Worm (Caenorhabditis elegans) whole organism, mixed stage, embryonic: ENCODE results near the gene T28F3.11.
A peak's percentile ranks its signal among the peaks of the same experiment; 100 is the strongest.

Source experiments
- M03D4.4 ChIP-seq: sonication (generic microtip); optimal IDR thresholded peaks from 2 replicates; lab custom pipeline; 2017; ENCODE audit warnings: mild to moderate bottlenecking, missing genetic modification characterization, missing compliant biosample characterization
- bed-3 ChIP-seq: fragments of 200-800 bp; sonication (Bioruptor generic); optimal IDR thresholded peaks from 3 replicates; lab custom pipeline; 2018; ENCODE audit warnings: mild to moderate bottlenecking, missing genetic modification characterization, moderate library complexity, missing compliant biosample characterization
- blmp-1 ChIP-seq: fragments of 150-350 bp; optimal IDR thresholded peaks from 2 replicates; lab custom pipeline; 2014; ENCODE audit warnings: missing biosample characterization, missing genetic modification characterization
- ceh-39 ChIP-seq: fragments of 150-350 bp; optimal IDR thresholded peaks from 2 replicates; lab custom pipeline; 2014; ENCODE audit warnings: missing biosample characterization, missing genetic modification characterization
- ceh-43 ChIP-seq: fragments of 200-800 bp; sonication (Bioruptor generic); optimal IDR thresholded peaks from 2 replicates; lab custom pipeline; 2018; ENCODE audit warnings: mild to moderate bottlenecking, missing genetic modification characterization, moderate library complexity, missing compliant biosample characterization
- ceh-83 ChIP-seq: fragments of 200-800 bp; sonication (Bioruptor generic); optimal IDR thresholded peaks from 2 replicates; lab custom pipeline; 2018; ENCODE audit warnings: mild to moderate bottlenecking, missing genetic modification characterization, missing compliant biosample characterization
- ces-1 ChIP-seq: fragments of 150-350 bp; optimal IDR thresholded peaks from 2 replicates; lab custom pipeline; 2014; ENCODE audit warnings: missing biosample characterization, missing genetic modification reagents, missing genetic modification characterization
- cnd-1 ChIP-seq: fragments of 200-800 bp; sonication (Bioruptor generic); optimal IDR thresholded peaks from 2 replicates; lab custom pipeline; 2018; ENCODE audit warnings: mild to moderate bottlenecking, missing genetic modification characterization, missing compliant biosample characterization
- drap-1 ChIP-seq: fragments of 200-800 bp; sonication (Bioruptor generic); optimal IDR thresholded peaks from 3 replicates; lab custom pipeline; 2018; ENCODE audit warnings: mild to moderate bottlenecking, missing genetic modification characterization, missing compliant biosample characterization
- elt-1 ChIP-seq: sonication (generic microtip); optimal IDR thresholded peaks from 2 replicates; lab custom pipeline; 2017; ENCODE audit warnings: missing genetic modification characterization, mild to moderate bottlenecking, missing compliant biosample characterization, antibody characterized with exemption, moderate library complexity, borderline replicate concordance; ENCODE audit not compliant: insufficient read depth
- elt-3 ChIP-seq: fragments of 150-350 bp; optimal IDR thresholded peaks from 2 replicates; lab custom pipeline; 2014; ENCODE audit warnings: missing biosample characterization, missing genetic modification characterization
- flh-1 ChIP-seq: fragments of 200-800 bp; sonication (Bioruptor generic); optimal IDR thresholded peaks from 2 replicates; lab custom pipeline; 2018; ENCODE audit warnings: mild to moderate bottlenecking, missing genetic modification characterization, moderate library complexity, missing compliant biosample characterization
- ham-2 ChIP-seq: fragments of 200-800 bp; sonication (Bioruptor generic); optimal IDR thresholded peaks from 2 replicates; lab custom pipeline; 2018; ENCODE audit warnings: mild to moderate bottlenecking, missing genetic modification characterization, missing compliant biosample characterization
- hlh-1 ChIP-seq: fragments of 150-350 bp; optimal IDR thresholded peaks from 2 replicates; lab custom pipeline; 2014; ENCODE audit warnings: missing biosample characterization, missing genetic modification reagents, missing genetic modification characterization
- lin-13 ChIP-seq: fragments of 150-350 bp; optimal IDR thresholded peaks from 2 replicates; lab custom pipeline; 2014; ENCODE audit warnings: missing biosample characterization, missing genetic modification characterization
- lin-32 ChIP-seq: fragments of 200-800 bp; sonication (Bioruptor generic); optimal IDR thresholded peaks from 2 replicates; lab custom pipeline; 2018; ENCODE audit warnings: mild to moderate bottlenecking, missing genetic modification characterization, missing compliant biosample characterization
- lsy-2 ChIP-seq: fragments of 150-350 bp; optimal IDR thresholded peaks from 2 replicates; lab custom pipeline; 2014; ENCODE audit warnings: missing biosample characterization, missing genetic modification characterization
- mab-5 ChIP-seq: fragments of 150-350 bp; optimal IDR thresholded peaks from 2 replicates; lab custom pipeline; 2014; ENCODE audit warnings: missing biosample characterization, missing genetic modification characterization
- mep-1 ChIP-seq: fragments of 150-350 bp; optimal IDR thresholded peaks from 2 replicates; lab custom pipeline; 2017; ENCODE audit warnings: missing biosample characterization, missing genetic modification reagents, missing genetic modification characterization, inconsistent platforms
- mls-2 ChIP-seq: sonication (generic microtip); optimal IDR thresholded peaks from 2 replicates; lab custom pipeline; 2016; ENCODE audit warnings: mild to moderate bottlenecking, missing genetic modification characterization, moderate library complexity, missing compliant biosample characterization
- nhr-12 ChIP-seq: fragments of 150-350 bp; optimal IDR thresholded peaks from 2 replicates; lab custom pipeline; 2014; ENCODE audit warnings: missing biosample characterization, missing genetic modification characterization
- nhr-2 ChIP-seq: fragments of 150-350 bp; optimal IDR thresholded peaks from 2 replicates; lab custom pipeline; 2014; ENCODE audit warnings: missing biosample characterization, missing genetic modification characterization
- nhr-237 ChIP-seq: fragments of 150-350 bp; optimal IDR thresholded peaks from 2 replicates; lab custom pipeline; 2014; ENCODE audit warnings: missing biosample characterization, missing genetic modification characterization
- nhr-28 ChIP-seq: fragments of 150-350 bp; optimal IDR thresholded peaks from 2 replicates; lab custom pipeline; 2014; ENCODE audit warnings: missing biosample characterization, missing genetic modification characterization
- nhr-76 ChIP-seq: sonication (generic microtip); optimal IDR thresholded peaks from 2 replicates; lab custom pipeline; 2017; ENCODE audit warnings: missing biosample characterization, missing genetic modification characterization
- pha-4 ChIP-seq: fragments of 150-350 bp; optimal IDR thresholded peaks from 2 replicates; lab custom pipeline; 2018; ENCODE audit warnings: missing biosample characterization, missing genetic modification reagents, missing genetic modification characterization
- sem-2 ChIP-seq: fragments of 200-800 bp; sonication (Bioruptor generic); optimal IDR thresholded peaks from 2 replicates; lab custom pipeline; 2018; ENCODE audit warnings: mild to moderate bottlenecking, missing genetic modification characterization, missing compliant biosample characterization
- snpc-4 ChIP-seq: fragments of 150-350 bp; optimal IDR thresholded peaks from 2 replicates; lab custom pipeline; 2014; ENCODE audit warnings: missing biosample characterization, missing genetic modification characterization
- sptf-1 ChIP-seq: sonication (generic microtip); optimal IDR thresholded peaks from 2 replicates; lab custom pipeline; 2017; ENCODE audit warnings: mild to moderate bottlenecking, missing genetic modification characterization, moderate library complexity, missing compliant biosample characterization
- tbx-8 ChIP-seq: fragments of 200-800 bp; sonication (Bioruptor generic); optimal IDR thresholded peaks from 2 replicates; lab custom pipeline; 2018; ENCODE audit warnings: mild to moderate bottlenecking, missing genetic modification characterization, moderate library complexity, missing compliant biosample characterization
- unc-120 ChIP-seq: sonication (generic microtip); optimal IDR thresholded peaks from 2 replicates; lab custom pipeline; 2017; ENCODE audit warnings: missing genetic modification characterization, missing compliant biosample characterization; ENCODE audit not compliant: poor library complexity, severe bottlenecking
- unc-39 ChIP-seq: fragments of 150-350 bp; optimal IDR thresholded peaks from 2 replicates; lab custom pipeline; 2014; ENCODE audit warnings: missing biosample characterization, missing genetic modification characterization
- unc-62 ChIP-seq: fragments of 150-350 bp; optimal IDR thresholded peaks from 2 replicates; lab custom pipeline; 2014; ENCODE audit warnings: missing biosample characterization, missing genetic modification reagents, missing genetic modification characterization
- zip-8 ChIP-seq: fragments of 150-350 bp; optimal IDR thresholded peaks from 2 replicates; lab custom pipeline; 2014; ENCODE audit warnings: missing biosample characterization, missing genetic modification characterization
- ztf-11 ChIP-seq: fragments of 150-350 bp; optimal IDR thresholded peaks from 2 replicates; lab custom pipeline; 2014; ENCODE audit warnings: missing biosample characterization, missing genetic modification characterization

Gene T28F3.11

DNA sequence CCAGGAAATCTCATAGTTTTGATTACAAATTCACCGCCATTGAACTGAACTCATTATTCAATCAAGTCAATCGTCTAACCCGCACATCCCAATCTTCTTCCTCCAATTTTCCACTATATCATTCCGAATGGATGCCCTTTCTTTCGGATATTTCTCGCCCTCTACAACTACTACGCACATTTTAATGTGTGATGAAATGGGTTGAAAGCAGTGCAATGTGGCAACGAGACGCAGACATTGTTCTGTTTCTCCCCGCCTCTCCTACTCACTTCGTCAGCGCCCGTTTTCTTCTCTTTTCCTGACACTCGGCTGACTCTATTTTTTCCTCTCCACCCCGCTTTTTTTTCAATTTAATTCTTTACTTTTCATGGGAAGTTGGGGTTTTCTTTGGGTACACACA, 22.9 kb downstream of the T28F3.11 start:
- TF ChIP-seq ceh-39 (tag; lab: Kevin White, UChicago) (no peak), ztf-11 (no peak), unc-39 (tag; lab: Kevin White, UChicago) (no peak), M03D4.4 (tag; lab: Kevin White, UChicago) (no peak), nhr-2 (tag; lab: Kevin White, UChicago) (no peak), hlh-1 (tag; lab: Kevin White, UChicago) (peak; percentile 51), ces-1 (GFP tag; lab: Kevin White, UChicago) (peak; percentile 93), nhr-76 (tag; lab: Kevin White, UChicago) (no peak), ham-2 (GFP tag; lab: Kevin White, UChicago) (no peak), elt-1 (tag; lab: Kevin White, UChicago) (no peak), sem-2 (no peak), cnd-1 (tag; lab: Kevin White, UChicago) (peak; percentile 5), nhr-12 (tag; lab: Kevin White, UChicago) (no peak), mls-2 (tag; lab: Kevin White, UChicago) (peak; percentile 13), sptf-1 (tag; lab: Kevin White, UChicago) (no peak), drap-1 (GFP tag; lab: Kevin White, UChicago) (no peak), snpc-4 (tag; lab: Kevin White, UChicago) (no peak), lin-32 (GFP tag; lab: Kevin White, UChicago) (no peak), nhr-237 (tag; lab: Kevin White, UChicago) (peak; percentile 3), nhr-28 (tag; lab: Kevin White, UChicago) (no peak), mep-1 (tag; lab: Kevin White, UChicago) (no peak), ceh-83 (GFP tag; lab: Kevin White, UChicago) (no peak), mab-5 (tag; lab: Kevin White, UChicago) (peak; percentile 48), zip-8 (tag; lab: Kevin White, UChicago) (no peak), blmp-1 (tag; lab: Kevin White, UChicago) (peak; percentile 8), tbx-8 (no peak), lsy-2 (tag; lab: Kevin White, UChicago) (peak; percentile 14), pha-4 (no peak), elt-3 (tag; lab: Kevin White, UChicago) (no peak), flh-1 (GFP tag; lab: Kevin White, UChicago) (no peak), bed-3 (no peak), unc-120 (peak; percentile 57), lin-13 (no peak), ceh-43 (GFP tag; lab: Kevin White, UChicago) (no peak), unc-62 (peak; percentile 78)
- TF ChIP-seq, all 35 proteins: peak for 10

DNA sequence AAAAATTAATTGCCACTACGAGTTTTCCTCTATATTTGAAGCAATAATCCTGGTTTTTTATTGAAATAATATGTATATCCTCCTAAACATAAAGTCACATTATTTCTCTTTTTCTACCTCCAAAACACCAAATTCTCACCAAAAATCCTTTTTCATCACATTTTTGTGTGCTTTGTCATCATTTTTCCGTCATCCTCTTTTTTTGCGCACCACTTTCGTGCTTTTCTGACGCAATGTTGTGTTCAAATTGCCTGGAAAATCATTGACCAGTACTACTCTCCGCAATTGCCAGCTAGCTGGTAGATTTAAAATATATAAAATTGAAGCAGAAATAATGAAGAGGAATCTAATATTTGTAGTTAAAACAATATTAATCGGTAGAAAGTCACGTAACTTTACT, 23.4 kb downstream of the T28F3.11 start:
- TF ChIP-seq unc-120: no peak
- no peak for TF ChIP-seq sptf-1 (tag; lab: Kevin White, UChicago)
- TF ChIP-seq ceh-43 (GFP tag; lab: Kevin White, UChicago): no peak
- no peak for TF ChIP-seq ham-2 (GFP tag; lab: Kevin White, UChicago)
- TF ChIP-seq ceh-83 (GFP tag; lab: Kevin White, UChicago): no peak
- no peak for TF ChIP-seq lin-32 (GFP tag; lab: Kevin White, UChicago)
- no peak for TF ChIP-seq mep-1 (tag; lab: Kevin White, UChicago)
- TF ChIP-seq mls-2 (tag; lab: Kevin White, UChicago): no peak
- no peak for TF ChIP-seq lin-13
- TF ChIP-seq flh-1 (GFP tag; lab: Kevin White, UChicago): no peak
- TF ChIP-seq elt-3 (tag; lab: Kevin White, UChicago): no peak
- TF ChIP-seq nhr-12 (tag; lab: Kevin White, UChicago): no peak
- TF ChIP-seq snpc-4 (tag; lab: Kevin White, UChicago): no peak

DNA sequence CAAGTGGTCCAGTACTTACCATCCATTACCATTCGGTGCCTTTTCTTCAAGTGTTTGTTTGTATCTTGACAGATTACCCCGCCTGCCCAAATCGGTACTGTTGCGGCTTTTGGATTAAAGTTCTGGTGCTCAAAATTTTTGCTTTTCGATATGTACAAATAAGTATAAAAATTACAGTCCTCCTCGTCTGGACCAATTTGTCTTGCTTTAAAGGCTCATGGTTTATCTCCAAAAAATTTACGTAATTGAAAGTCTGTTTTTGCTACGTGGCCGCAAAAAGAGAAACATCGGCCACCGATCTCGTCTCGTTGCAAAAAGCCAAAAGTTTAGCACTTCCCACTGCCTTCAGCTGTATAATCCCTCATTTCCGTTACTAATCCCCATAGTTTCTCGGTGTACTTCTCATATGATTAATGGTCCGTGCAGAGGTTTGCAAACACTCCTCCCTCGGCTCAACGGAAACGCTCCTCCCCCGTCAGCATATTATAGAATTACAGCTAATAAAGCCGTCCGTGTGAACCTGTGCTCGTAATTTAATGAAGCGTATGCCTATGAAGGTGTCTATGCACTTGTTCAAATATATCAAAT, 24.1 kb downstream of the T28F3.11 start:
- TF ChIP-seq hlh-1 (tag; lab: Kevin White, UChicago): no peak
- TF ChIP-seq ces-1 (GFP tag; lab: Kevin White, UChicago): peak; percentile 44
- peak; percentile 2 for TF ChIP-seq nhr-2 (tag; lab: Kevin White, UChicago)
- no peak for TF ChIP-seq tbx-8
